Fruit fly (Drosophila melanogaster): ENCODE data around the gene C3G.

The C3G gene

dm6 chrX:6791531-6791930 is 11.9 kb downstream of the C3G start (continued):
- TF ChIP-seq Camta (GFP tag; optimal IDR thresholded peaks at IDR 0.05) (no peak), Blimp-1 (GFP tag; optimal IDR thresholded peaks at IDR 0.05) (no peak), cas (GFP tag; IDR thresholded peaks at IDR 0.05) (no peak), CG12236 (GFP tag; optimal IDR thresholded peaks at IDR 0.05) (no peak), br (optimal IDR thresholded peaks at IDR 0.05) (no peak), yki (optimal IDR thresholded peaks at IDR 0.05) (no peak), sna (GFP tag; IDR thresholded peaks at IDR 0.05; ENCODE audit: partially characterized antibody) (no peak), CG16815 (GFP tag; optimal IDR thresholded peaks at IDR 0.05) (no peak), Antp (GFP tag; optimal IDR thresholded peaks at IDR 0.05) (no peak), CG12071 (GFP tag; optimal IDR thresholded peaks at IDR 0.05) (no peak), phol (tag; optimal IDR thresholded peaks at IDR 0.05) (peak; percentile 8), CG2889 (GFP tag; IDR thresholded peaks at IDR 0.05) (no peak), CG8388 (GFP tag; optimal IDR thresholded peaks at IDR 0.05) (no peak), ken (GFP tag; IDR thresholded peaks at IDR 0.05) (peak; percentile 50; the same call in 1 of the 3 replicates), ap (GFP tag; IDR thresholded peaks at IDR 0.05) (no peak), bigmax (GFP tag; optimal IDR thresholded peaks at IDR 0.05) (no peak), CG1529 (GFP tag; optimal IDR thresholded peaks at IDR 0.05) (no peak), CG8765 (GFP tag; IDR thresholded peaks at IDR 0.05) (no peak), CG5180 (GFP tag; optimal IDR thresholded peaks at IDR 0.05) (peak; percentile 19), odd (GFP tag; optimal IDR thresholded peaks at IDR 0.05) (no peak), CG1024 (GFP tag; IDR thresholded peaks at IDR 0.05) (no peak), B-H2 (GFP tag; optimal IDR thresholded peaks at IDR 0.05) (no peak), Doc3 (GFP tag; IDR thresholded peaks at IDR 0.05; ENCODE audit: partially characterized antibody) (no peak), so (GFP tag; IDR thresholded peaks at IDR 0.05) (no peak), CG10267 (tag; optimal IDR thresholded peaks at IDR 0.05) (no peak), Hmr (GFP tag; optimal IDR thresholded peaks at IDR 0.05) (no peak), CG30431 (GFP tag; optimal IDR thresholded peaks at IDR 0.05) (no peak), CG14860 (GFP tag; IDR thresholded peaks at IDR 0.05; ENCODE audit: partially characterized antibody) (no peak), trem (tag; optimal IDR thresholded peaks at IDR 0.05) (no peak), CG8359 (GFP tag; optimal IDR thresholded peaks at IDR 0.05; ENCODE audit: borderline replicate concordance) (no peak), sd (tag; optimal IDR thresholded peaks at IDR 0.05) (no peak), CG18764 (GFP tag; optimal IDR thresholded peaks at IDR 0.05) (no peak), Lpt (GFP tag; optimal IDR thresholded peaks at IDR 0.05) (no peak), tna (GFP tag; IDR thresholded peaks at IDR 0.05; ENCODE audit: partially characterized antibody) (no peak), ewg (GFP tag; optimal IDR thresholded peaks at IDR 0.05) (no peak), CG1233 (GFP tag; optimal IDR thresholded peaks at IDR 0.05) (no peak), tgo (GFP tag; IDR thresholded peaks at IDR 0.05) (0 out of 3 replicates have a peak, but pooled peaks have one; percentile 32), peb (GFP tag; IDR thresholded peaks at IDR 0.05) (no peak), CG31388 (GFP tag; optimal IDR thresholded peaks at IDR 0.05) (no peak), Lhr (GFP tag; optimal IDR thresholded peaks at IDR 0.05) (no peak), Bteb2 (GFP tag; optimal IDR thresholded peaks at IDR 0.05) (no peak), run (tag; optimal IDR thresholded peaks at IDR 0.05) (no peak), Ets65A (GFP tag) (peak; percentile 20), Elba2 (GFP tag; optimal IDR thresholded peaks at IDR 0.05) (no peak), sug (tag; optimal IDR thresholded peaks at IDR 0.05) (no peak), CG4424 (GFP tag; optimal IDR thresholded peaks at IDR 0.05) (no peak), stc (GFP tag; IDR thresholded peaks at IDR 0.05) (0 out of 2 replicates have a peak, but pooled peaks have one; percentile 6), Xrp1 (GFP tag; IDR thresholded peaks at IDR 0.05) (0 out of 2 replicates have a peak, but pooled peaks have one; percentile 18), NK7.1 (GFP tag; optimal IDR thresholded peaks at IDR 0.05) (no peak), CG13123 (GFP tag; optimal IDR thresholded peaks at IDR 0.05) (no peak), tll (GFP tag; optimal IDR thresholded peaks at IDR 0.05) (no peak), CG3838 (GFP tag; optimal IDR thresholded peaks at IDR 0.05) (no peak)

Measured in whole organism, embryonic.